Fruit fly (Drosophila melanogaster): ENCODE measurements around the gene CCT7.

CCT7 gene

DNA sequence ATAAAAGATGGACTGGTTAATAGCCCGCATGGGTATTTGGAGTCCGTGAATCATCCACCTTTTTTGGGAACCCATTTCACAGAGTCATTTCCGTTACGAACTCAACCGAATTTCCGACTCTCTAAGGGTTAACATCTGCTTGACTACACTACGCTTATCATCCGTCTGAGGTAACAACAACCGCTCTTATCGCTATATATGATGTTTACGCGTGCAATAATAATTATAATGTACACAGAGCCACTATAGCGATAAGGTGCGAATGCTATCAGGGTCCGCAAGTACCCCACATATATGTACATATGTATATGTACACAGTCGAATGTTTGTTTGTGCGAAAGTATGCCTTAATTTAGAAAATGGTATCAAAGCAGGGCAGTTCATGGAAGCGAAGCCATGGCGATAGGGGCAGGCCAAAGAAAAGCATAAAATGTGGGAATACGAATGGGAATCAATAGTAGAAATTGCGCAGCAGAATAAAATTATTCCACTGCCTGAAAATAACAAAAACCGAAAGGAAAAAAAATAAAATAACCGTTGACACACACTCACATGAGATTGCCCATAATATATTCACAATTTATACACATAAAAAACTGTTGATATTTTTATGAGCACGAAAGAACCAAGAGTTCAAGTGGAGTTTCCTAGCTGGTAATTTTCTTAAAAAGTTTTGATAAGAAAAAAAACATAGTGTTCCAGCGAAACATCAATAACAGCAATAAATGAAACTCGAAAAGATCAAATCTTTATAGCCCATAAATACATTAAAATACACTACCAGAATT is 9.2 kb downstream of the CCT7 start:
- TF ChIP-seq Hr39 (GFP tag; optimal IDR thresholded peaks at IDR 0.05) (no peak), Lpt (GFP tag; optimal IDR thresholded peaks at IDR 0.05) (peak; percentile 52), Ets96B (tag; optimal IDR thresholded peaks at IDR 0.05) (peak; percentile 88), dsx (GFP tag; optimal IDR thresholded peaks at IDR 0.05; ENCODE audit: poor library complexity, severe bottlenecking) (no peak), CG3032 (tag; optimal IDR thresholded peaks at IDR 0.05) (peak; percentile 83), CG10669 (GFP tag; optimal IDR thresholded peaks at IDR 0.05) (peak; percentile 65), Sox15 (GFP tag; optimal IDR thresholded peaks at IDR 0.05) (no peak), CG31627 (GFP tag; optimal IDR thresholded peaks at IDR 0.05) (no peak), salr (GFP tag; optimal IDR thresholded peaks at IDR 0.05) (peak in 1 of 2 experiments; percentile 34), CG6808 (GFP tag; optimal IDR thresholded peaks at IDR 0.05) (peak; percentile 56), CG6854 (GFP tag; optimal IDR thresholded peaks at IDR 0.05) (peak; percentile 11), CG11902 (GFP tag; optimal IDR thresholded peaks at IDR 0.05) (no peak), Smox (GFP tag; optimal IDR thresholded peaks at IDR 0.05) (peak; percentile 16), CG6163 (GFP tag; IDR thresholded peaks at IDR 0.05) (peak; percentile 60; the same call in 1 of the 3 replicates), CG8319 (GFP tag; optimal IDR thresholded peaks at IDR 0.05) (peak; percentile 66), esn (GFP tag; optimal IDR thresholded peaks at IDR 0.05) (peak; percentile 47), CG15336 (GFP tag; IDR thresholded peaks at IDR 0.05) (peak; percentile 22; the same call in 1 of the 2 replicates), CG6792 (GFP tag; optimal IDR thresholded peaks at IDR 0.05) (peak; percentile 45), spab (GFP tag; optimal IDR thresholded peaks at IDR 0.05) (peak; percentile 61), CG6276 (GFP tag; optimal IDR thresholded peaks at IDR 0.05) (peak; percentile 85), CG8632 (GFP tag; optimal IDR thresholded peaks at IDR 0.05) (peak; percentile 59), Ets21C (GFP tag; optimal IDR thresholded peaks at IDR 0.05) (no peak), Eip75B (GFP tag; optimal IDR thresholded peaks at IDR 0.05) (peak; percentile 19), achi (GFP tag; optimal IDR thresholded peaks at IDR 0.05) (peak; percentile 11), Eip93F (GFP tag; optimal IDR thresholded peaks at IDR 0.05) (no peak), ss (GFP tag; optimal IDR thresholded peaks at IDR 0.05) (peak; percentile 55 to 78), CG16779 (tag; optimal IDR thresholded peaks at IDR 0.05) (peak; percentile 67), Hr38 (GFP tag; optimal IDR thresholded peaks at IDR 0.05) (no peak), CG11294 (GFP tag; IDR thresholded peaks at IDR 0.05) (peak; percentile 50; the same call in 1 of the 2 replicates), lz (GFP tag; optimal IDR thresholded peaks at IDR 0.05) (no peak), Eip78C (GFP tag) (peak; percentile 77), net (GFP tag; optimal IDR thresholded peaks at IDR 0.05) (peak; percentile 32), pdm3 (GFP tag; optimal IDR thresholded peaks at IDR 0.05) (no peak), CG3919 (GFP tag; optimal IDR thresholded peaks at IDR 0.05) (peak; percentile 55), cyc (GFP tag; optimal IDR thresholded peaks at IDR 0.05) (no peak), Blimp-1 (GFP tag; optimal IDR thresholded peaks at IDR 0.05) (no peak), CG9139 (GFP tag; optimal IDR thresholded peaks at IDR 0.05) (peak; percentile 51), acj6 (GFP tag; optimal IDR thresholded peaks at IDR 0.05) (no peak), CG7368 (GFP tag; optimal IDR thresholded peaks at IDR 0.05) (peak; percentile 43), CG4318 (GFP tag; optimal IDR thresholded peaks at IDR 0.05) (no peak), vri (GFP tag; optimal IDR thresholded peaks at IDR 0.05) (peak; percentile 99), fd59A (GFP tag; optimal IDR thresholded peaks at IDR 0.05) (no peak), Sox102F (GFP tag; optimal IDR thresholded peaks at IDR 0.05) (peak; percentile 62), CG1621 (tag; optimal IDR thresholded peaks at IDR 0.05) (peak; percentile 47), Sox14 (GFP tag; optimal IDR thresholded peaks at IDR 0.05) (no peak), eg (GFP tag; IDR thresholded peaks at IDR 0.05) (peak; percentile 70; the same call in 1 of the 3 replicates), CG11762 (GFP tag; optimal IDR thresholded peaks at IDR 0.05; ENCODE audit: insufficient read depth) (no peak), dac (GFP tag; optimal IDR thresholded peaks at IDR 0.05) (no peak), Met (GFP tag; optimal IDR thresholded peaks at IDR 0.05) (peak; percentile 18), OdsH (GFP tag; optimal IDR thresholded peaks at IDR 0.05) (peak; percentile 32)
